Fruit fly (Drosophila melanogaster): ENCODE data around the gene spoon.

spoon gene

dm6 chrX:5419045-5419901 lies 1.4 kb downstream of the spoon start (continued):
- TF ChIP-seq al (GFP tag; IDR thresholded peaks at IDR 0.05) (peak; percentile 70), Nf-YC (tag; optimal IDR thresholded peaks at IDR 0.05) (no peak), CG10366 (GFP tag; IDR thresholded peaks at IDR 0.05) (peak; percentile 86), CG10267 (tag; optimal IDR thresholded peaks at IDR 0.05) (peak; percentile 38), wor (GFP tag; IDR thresholded peaks at IDR 0.05) (peak; percentile 58; the same call in 1 of the 2 replicates), Optix (GFP tag; IDR thresholded peaks at IDR 0.05) (peak; percentile 63), Atf3 (GFP tag; optimal IDR thresholded peaks at IDR 0.05) (peak; percentile 10), CG2875 (GFP tag; optimal IDR thresholded peaks at IDR 0.05) (peak; percentile 9), CG4282 (GFP tag; optimal IDR thresholded peaks at IDR 0.05) (no peak), CG32767 (GFP tag; IDR thresholded peaks at IDR 0.05) (peak; percentile 46; the same call in 1 of the 2 replicates), ara (GFP tag; IDR thresholded peaks at IDR 0.05) (peak; percentile 69), Drgx (GFP tag; IDR thresholded peaks at IDR 0.05) (peak; percentile 67), gfzf (GFP tag; optimal IDR thresholded peaks at IDR 0.05) (no peak), CG13775 (GFP tag; optimal IDR thresholded peaks at IDR 0.05) (peak; percentile 26), fd64A (GFP tag; optimal IDR thresholded peaks at IDR 0.05) (no peak), CG6175 (GFP tag; IDR thresholded peaks at IDR 0.05) (no peak), Myb (GFP tag; optimal IDR thresholded peaks at IDR 0.05) (peak; percentile 53), Hr51 (GFP tag; optimal IDR thresholded peaks at IDR 0.05) (peak in 1 of 2 experiments; percentile 85), CG31388 (GFP tag; optimal IDR thresholded peaks at IDR 0.05) (peak; percentile 33), org-1 (GFP tag; optimal IDR thresholded peaks at IDR 0.05) (peak; percentile 73), CG15601 (tag; optimal IDR thresholded peaks at IDR 0.05) (peak; percentile 44), Dp (GFP tag; optimal IDR thresholded peaks at IDR 0.05) (no peak), CG17361 (GFP tag; IDR thresholded peaks at IDR 0.05) (peak; percentile 67), CG2199 (GFP tag; IDR thresholded peaks at IDR 0.05) (0 out of 3 replicates have a peak, but pooled peaks have one; percentile 63), onecut (GFP tag; IDR thresholded peaks at IDR 0.05) (peak; percentile 71), tx (GFP tag; optimal IDR thresholded peaks at IDR 0.05) (peak; percentile 62), sd (tag; optimal IDR thresholded peaks at IDR 0.05) (peak; percentile 96), CG10565 (GFP tag; optimal IDR thresholded peaks at IDR 0.05) (no peak), fu2 (GFP tag; optimal IDR thresholded peaks at IDR 0.05) (peak; percentile 24), CG9215 (GFP tag; IDR thresholded peaks at IDR 0.05) (0 out of 2 replicates have a peak, but pooled peaks have one; percentile 52), CG2712 (tag; optimal IDR thresholded peaks at IDR 0.05) (peak; percentile 52), CG16813 (GFP tag; IDR thresholded peaks at IDR 0.05; ENCODE audit: partially characterized antibody) (no peak), hb (GFP tag; IDR thresholded peaks at IDR 0.05; ENCODE audit: partially characterized antibody) (no peak), PHDP (tag; optimal IDR thresholded peaks at IDR 0.05) (peak; percentile 78), pho (GFP tag; optimal IDR thresholded peaks at IDR 0.05) (peak; percentile 52), schlank (tag; optimal IDR thresholded peaks at IDR 0.05) (peak; percentile 22), aop (GFP tag; IDR thresholded peaks at IDR 0.05) (no peak), dan (GFP tag; IDR thresholded peaks at IDR 0.05) (no peak), gce (GFP tag; IDR thresholded peaks at IDR 0.05) (peak; percentile 72; the same call in 1 of the 3 replicates), HLH4C (GFP tag; IDR thresholded peaks at IDR 0.05; ENCODE audit: partially characterized antibody) (no peak), CG6683 (GFP tag; optimal IDR thresholded peaks at IDR 0.05) (peak; percentile 52), Doc2 (GFP tag; IDR thresholded peaks at IDR 0.05) (no peak), MBD-R2 (GFP tag; IDR thresholded peaks at IDR 0.05) (peak; percentile 51; the same call in 1 of the 2 replicates), ttk (GFP tag; IDR thresholded peaks at IDR 0.05) (peak; percentile 67), inv (GFP tag; IDR thresholded peaks at IDR 0.05; ENCODE audit: partially characterized antibody) (no peak), CG9727 (GFP tag; optimal IDR thresholded peaks at IDR 0.05) (peak; percentile 56), row (GFP tag; IDR thresholded peaks at IDR 0.05) (peak; percentile 90), dati (GFP tag; IDR thresholded peaks at IDR 0.05) (peak; percentile 44; the same call in 1 of the 2 replicates), Abd-B (GFP tag; optimal IDR thresholded peaks at IDR 0.05) (peak; percentile 73)
